Fruit fly (Drosophila melanogaster) whole organism, adult: ENCODE data around the gene CG3529.

Experiments used
- CG11617 ChIP-seq: fragments of 200-800 bp; sonication (Bioruptor generic); optimal IDR thresholded peaks from 2 replicates; lab custom pipeline; 2017; ENCODE audit warnings: mild to moderate bottlenecking, missing biosample characterization, missing genetic modification reagents, missing genetic modification characterization
- CG12768 ChIP-seq: fragments of 200-800 bp; sonication (Bioruptor generic); optimal IDR thresholded peaks from 2 replicates; lab custom pipeline; 2017; ENCODE audit warnings: missing biosample characterization, missing genetic modification characterization, mild to moderate bottlenecking, moderate library complexity, missing genetic modification reagents
- CG1620 ChIP-seq: fragments of 200-800 bp; sonication (Bioruptor generic); optimal IDR thresholded peaks from 2 replicates; lab custom pipeline; 2016; ENCODE audit warnings: missing biosample characterization, missing genetic modification characterization
- CG33017 ChIP-seq: fragments of 200-800 bp; sonication (Bioruptor generic); optimal IDR thresholded peaks from 2 replicates; lab custom pipeline; 2018; ENCODE audit warnings: missing biosample characterization, mild to moderate bottlenecking, missing genetic modification characterization, moderate library complexity
- CG7045 ChIP-seq: fragments of 200-800 bp; sonication (Bioruptor generic); optimal IDR thresholded peaks from 2 replicates; lab custom pipeline; 2017; ENCODE audit warnings: missing biosample characterization, mild to moderate bottlenecking, missing genetic modification characterization
- Clk ChIP-seq: fragments of 200-800 bp; sonication (Bioruptor generic); optimal IDR thresholded peaks from 2 replicates; lab custom pipeline; 2017; ENCODE audit warnings: missing biosample characterization, missing genetic modification characterization
- Mnt ChIP-seq: fragments of 200-800 bp; sonication (Bioruptor generic); optimal IDR thresholded peaks from 2 replicates; lab custom pipeline; 2016; ENCODE audit warnings: missing biosample characterization, mild to moderate bottlenecking, missing genetic modification characterization
- bab1 ChIP-seq: fragments of 200-800 bp; sonication (Bioruptor generic); optimal IDR thresholded peaks from 3 replicates; lab custom pipeline; 2019; ENCODE audit warnings: missing biosample characterization, mild to moderate bottlenecking, missing genetic modification characterization, moderate library complexity
- cic ChIP-seq: fragments of 200-800 bp; sonication (Bioruptor generic); optimal IDR thresholded peaks from 2 replicates; lab custom pipeline; 2017; ENCODE audit warnings: missing biosample characterization, mild to moderate bottlenecking, missing genetic modification characterization, moderate library complexity
- cnc ChIP-seq, 2 experiments: fragments of >200 bp; optimal IDR thresholded peaks; 2 replicates each; lab custom pipeline; 2017
- kay ChIP-seq: fragments of 200-800 bp; sonication (Bioruptor generic); peaks from one replicate; lab custom pipeline; 2016; ENCODE audit warnings: missing biosample characterization, missing genetic modification characterization, borderline replicate concordance
- pad ChIP-seq: fragments of 200-800 bp; sonication (Bioruptor generic); optimal IDR thresholded peaks from 3 replicates; lab custom pipeline; 2017; ENCODE audit warnings: missing biosample characterization, missing genetic modification characterization, mild to moderate bottlenecking, moderate library complexity, missing genetic modification reagents
- tj ChIP-seq: fragments of 200-800 bp; sonication (Bioruptor generic); optimal IDR thresholded peaks from 3 replicates; lab custom pipeline; 2017; ENCODE audit warnings: missing biosample characterization, mild to moderate bottlenecking, missing genetic modification characterization, moderate library complexity
- toe ChIP-seq: fragments of 200-800 bp; sonication (Bioruptor generic); optimal IDR thresholded peaks from 2 replicates; lab custom pipeline; 2016; ENCODE audit warnings: missing biosample characterization, missing genetic modification characterization

- TF ChIP-seq CG7045: peak; percentile 50
- peak; percentile 58 for TF ChIP-seq cic (GFP tag; lab: Kevin White, UChicago)
- peak; percentile 36 for TF ChIP-seq CG11617 (GFP tag; lab: Kevin White, UChicago)
- TF ChIP-seq CG1620 (GFP tag; lab: Kevin White, UChicago): peak; percentile 72
- no peak for TF ChIP-seq cnc (optimal IDR thresholded peaks at IDR 0.05; lab: Kevin White, UChicago)
- TF ChIP-seq tj (GFP tag; lab: Kevin White, UChicago): no peak
- TF ChIP-seq kay (GFP tag; lab: Kevin White, UChicago): no peak
- peak; percentile 78 for TF ChIP-seq toe
- TF ChIP-seq pad: peak; percentile 35
- TF ChIP-seq CG33017 (tag; lab: Kevin White, UChicago): no peak
- TF ChIP-seq CG12768 (GFP tag; lab: Kevin White, UChicago): peak; percentile 10
- TF ChIP-seq bab1 (GFP tag; lab: Kevin White, UChicago): peak; percentile 38
- no peak for TF ChIP-seq Clk (GFP tag; lab: Kevin White, UChicago)
- TF ChIP-seq Mnt (GFP tag; lab: Kevin White, UChicago): peak; percentile 56
Measured at dm6 chr3L:9441907-9442479, 4.7 kb upstream of the CG3529 start, which contains the start of the genes Bet3 and Nf-YA.
